Worm (Caenorhabditis elegans) whole organism, early embryonic: Measurements from ENCODE around the gene wht-2.

Experiments
- B0310.2 ChIP-seq: sonication (generic microtip); optimal IDR thresholded peaks from 2 replicates; lab custom pipeline; 2016; ENCODE audit warnings: mild to moderate bottlenecking, missing genetic modification characterization, missing compliant biosample characterization
- F13C5.2 ChIP-seq: sonication (generic microtip); optimal IDR thresholded peaks from 2 replicates; lab custom pipeline; 2017; ENCODE audit warnings: mild to moderate bottlenecking, missing genetic modification characterization, inconsistent platforms, missing compliant biosample characterization
- aly-1 ChIP-seq: sonication (generic microtip); optimal IDR thresholded peaks from 2 replicates; lab custom pipeline; 2016; ENCODE audit warnings: missing genetic modification characterization, missing compliant biosample characterization
- ama-1 ChIP-seq: fragments of 150-350 bp; optimal IDR thresholded peaks from 2 replicates; lab custom pipeline; 2014
- ceh-13 ChIP-seq: fragments of 200-800 bp; sonication (Bioruptor generic); optimal IDR thresholded peaks from 2 replicates; lab custom pipeline; 2018; ENCODE audit warnings: mild to moderate bottlenecking, missing genetic modification characterization, missing compliant biosample characterization
- ceh-36 ChIP-seq: sonication (generic microtip); optimal IDR thresholded peaks from 2 replicates; lab custom pipeline; 2016; ENCODE audit warnings: missing genetic modification characterization, inconsistent platforms, missing compliant biosample characterization
- ets-7 ChIP-seq: sonication (generic microtip); optimal IDR thresholded peaks from 2 replicates; lab custom pipeline; 2016; ENCODE audit warnings: missing genotype, missing genetic modification characterization, missing compliant biosample characterization
- flt-1 ChIP-seq: fragments of 200-800 bp; sonication (Bioruptor generic); IDR thresholded peaks from 2 replicates; pipeline ENCODE4 v1.3.6; 2022; ENCODE audit warnings: missing genetic modification characterization, missing compliant biosample characterization
- hmbx-1 ChIP-seq: sonication (generic microtip); optimal IDR thresholded peaks from 2 replicates; lab custom pipeline; 2016; ENCODE audit warnings: mild to moderate bottlenecking, missing genetic modification characterization, missing compliant biosample characterization
- hmg-4 ChIP-seq: fragments of 200-800 bp; sonication (Bioruptor generic); optimal IDR thresholded peaks from 2 replicates; lab custom pipeline; 2018; ENCODE audit warnings: mild to moderate bottlenecking, missing genetic modification characterization, missing compliant biosample characterization
- hnd-1 ChIP-seq: sonication (generic microtip); optimal IDR thresholded peaks from 2 replicates; lab custom pipeline; 2016; ENCODE audit warnings: missing genetic modification characterization, missing compliant biosample characterization
- pes-1 ChIP-seq: fragments of 200-800 bp; sonication (Bioruptor generic); IDR thresholded peaks from 2 replicates; pipeline ENCODE4 v1.3.6; 2022; ENCODE audit warnings: missing genetic modification reagents, missing genetic modification characterization, missing compliant biosample characterization
- scrt-1 ChIP-seq: fragments of 200-800 bp; sonication (Bioruptor generic); IDR thresholded peaks from 2 replicates; pipeline ENCODE4 v1.3.6; 2022; ENCODE audit warnings: missing genetic modification characterization, missing compliant biosample characterization
- sea-1 ChIP-seq: fragments of 200-800 bp; sonication (Bioruptor generic); conservative IDR thresholded peaks from 2 replicates; pipeline ENCODE4 v1.3.6; 2022; ENCODE audit warnings: missing genetic modification characterization, missing compliant biosample characterization
- tbx-11 ChIP-seq: fragments of 200-800 bp; sonication (Bioruptor generic); IDR thresholded peaks from 2 replicates; pipeline ENCODE4 v1.3.6; 2022; ENCODE audit warnings: missing genetic modification characterization, missing compliant biosample characterization
- tbx-37 ChIP-seq: fragments of 200-800 bp; sonication (Bioruptor generic); conservative IDR thresholded peaks from 2 replicates; pipeline ENCODE4 v1.3.6; 2022; ENCODE audit warnings: missing genetic modification reagents, missing genetic modification characterization, missing compliant biosample characterization
- tra-4 ChIP-seq: sonication (generic microtip); optimal IDR thresholded peaks from 2 replicates; lab custom pipeline; 2017; ENCODE audit warnings: missing genetic modification characterization, missing compliant biosample characterization

Gene wht-2

ce11 chrIV:11469698-11470591 is at the start of gene wht-2, which contains the start of gene C10C6.13:
Gene wht-2, plus strand, starts transcription at chrIV:11470436.
Gene C10C6.13, minus strand, starts transcription at chrIV:11469748.
- TF ChIP-seq sea-1, result no peak
- TF ChIP-seq flt-1, result no peak
- no peak for TF ChIP-seq ama-1 (lab: Kevin White, UChicago)
- TF ChIP-seq hnd-1 (tag; lab: Kevin White, UChicago), result no peak
- no peak for TF ChIP-seq F13C5.2 (tag; lab: Kevin White, UChicago)
- no peak for TF ChIP-seq tra-4 (tag; lab: Kevin White, UChicago)
- no peak for TF ChIP-seq ets-7
- TF ChIP-seq tbx-11 (GFP tag; lab: Robert Waterston, UW), result no peak
- no peak for TF ChIP-seq pes-1
- TF ChIP-seq hmg-4, result no peak
- TF ChIP-seq tbx-37 (GFP tag; lab: Robert Waterston, UW), result no peak
- no peak for TF ChIP-seq scrt-1
- no peak for TF ChIP-seq aly-1 (tag; lab: Kevin White, UChicago)
- TF ChIP-seq hmbx-1 (tag; lab: Kevin White, UChicago), result no peak
- TF ChIP-seq ceh-13 (GFP tag; lab: Kevin White, UChicago), result no peak

ce11 chrIV:11421696-11422095 is 48.5 kb upstream of the wht-2 start, which contains the start of gene F22B3.7:
Gene F22B3.7, minus strand, starts transcription at chrIV:11421796.
- TF ChIP-seq hmbx-1 (tag; lab: Kevin White, UChicago) (no peak), hnd-1 (tag; lab: Kevin White, UChicago) (no peak), ceh-36 (tag; lab: Kevin White, UChicago) (no peak), B0310.2 (no peak), hmg-4 (no peak), tbx-37 (GFP tag; lab: Robert Waterston, UW) (no peak), tbx-11 (GFP tag; lab: Robert Waterston, UW) (no peak), tra-4 (tag; lab: Kevin White, UChicago) (no peak), ama-1 (lab: Kevin White, UChicago) (no peak), scrt-1 (no peak), pes-1 (no peak), sea-1 (no peak)

DNA sequence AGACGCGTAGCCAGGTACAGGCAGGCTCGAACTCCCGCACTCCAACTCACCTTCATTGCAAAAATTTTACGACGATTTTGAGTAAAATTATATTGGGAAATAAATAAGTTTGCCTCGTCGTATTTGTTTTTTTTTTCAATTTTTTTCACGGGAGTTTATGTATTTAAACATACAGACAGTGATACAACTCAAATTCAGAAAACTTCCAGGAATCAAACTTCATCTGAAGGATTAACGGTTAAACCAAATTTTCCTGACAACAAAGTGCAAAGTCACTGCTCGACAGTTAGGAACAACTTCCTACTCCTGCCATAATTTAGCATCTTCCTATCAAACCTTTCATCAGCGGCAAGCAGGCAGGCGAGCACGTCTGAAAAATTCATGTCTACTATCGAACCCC is 45.4 kb upstream of the wht-2 start, which contains the start of gene F22B3.8:
F22B3.8 (minus strand) TSS at position 101 of the 400 bp plus-strand sequence.
- no peak for TF ChIP-seq ets-7
- no peak for TF ChIP-seq tra-4 (tag; lab: Kevin White, UChicago)
- TF ChIP-seq scrt-1, result no peak
- TF ChIP-seq aly-1 (tag; lab: Kevin White, UChicago), result no peak
- no peak for TF ChIP-seq ama-1 (lab: Kevin White, UChicago)
- TF ChIP-seq ceh-13 (GFP tag; lab: Kevin White, UChicago), result no peak
- TF ChIP-seq ceh-36 (tag; lab: Kevin White, UChicago), result no peak
- no peak for TF ChIP-seq flt-1
- TF ChIP-seq F13C5.2 (tag; lab: Kevin White, UChicago), result no peak
- no peak for TF ChIP-seq tbx-37 (GFP tag; lab: Robert Waterston, UW)
- TF ChIP-seq hmbx-1 (tag; lab: Kevin White, UChicago), result no peak
- no peak for TF ChIP-seq pes-1
- TF ChIP-seq hnd-1 (tag; lab: Kevin White, UChicago), result no peak
- TF ChIP-seq tbx-11 (GFP tag; lab: Robert Waterston, UW), result no peak
- no peak for TF ChIP-seq sea-1
- TF ChIP-seq hmg-4, result no peak
- no peak for TF ChIP-seq B0310.2

ce11 chrIV:11425442-11425841 is 44.8 kb upstream of the wht-2 start, which contains the start of gene kin-4:
Gene kin-4, plus strand, starts transcription at chrIV:11425742.
- TF ChIP-seq hmbx-1 (tag; lab: Kevin White, UChicago) (no peak), ceh-13 (GFP tag; lab: Kevin White, UChicago) (no peak), F13C5.2 (tag; lab: Kevin White, UChicago) (no peak), ama-1 (lab: Kevin White, UChicago) (no peak)

ce11 chrIV:11431448-11431847 is 38.8 kb upstream of the wht-2 start:
- no peak for TF ChIP-seq tbx-37 (GFP tag; lab: Robert Waterston, UW)
- TF ChIP-seq hmg-4, result no peak
- TF ChIP-seq aly-1 (tag; lab: Kevin White, UChicago), result no peak
- TF ChIP-seq ama-1 (lab: Kevin White, UChicago), result no peak
- no peak for TF ChIP-seq ets-7
- TF ChIP-seq hnd-1 (tag; lab: Kevin White, UChicago), result no peak
- TF ChIP-seq ceh-36 (tag; lab: Kevin White, UChicago), result no peak
- TF ChIP-seq flt-1, result no peak
- no peak for TF ChIP-seq hmbx-1 (tag; lab: Kevin White, UChicago)
- no peak for TF ChIP-seq tbx-11 (GFP tag; lab: Robert Waterston, UW)
- TF ChIP-seq ceh-13 (GFP tag; lab: Kevin White, UChicago), result no peak
- no peak for TF ChIP-seq B0310.2
- TF ChIP-seq sea-1, result no peak
- TF ChIP-seq scrt-1, result no peak

- TF ChIP-seq tbx-37 (GFP tag; lab: Robert Waterston, UW) (no peak), aly-1 (tag; lab: Kevin White, UChicago) (no peak), sea-1 (no peak), pes-1 (no peak), ets-7 (no peak), scrt-1 (no peak), ama-1 (lab: Kevin White, UChicago) (no peak), hnd-1 (tag; lab: Kevin White, UChicago) (no peak), F13C5.2 (tag; lab: Kevin White, UChicago) (no peak), hmbx-1 (tag; lab: Kevin White, UChicago) (no peak), hmg-4 (no peak), flt-1 (no peak), ceh-36 (tag; lab: Kevin White, UChicago) (no peak), ceh-13 (GFP tag; lab: Kevin White, UChicago) (no peak), B0310.2 (no peak), tra-4 (tag; lab: Kevin White, UChicago) (no peak), tbx-11 (GFP tag; lab: Robert Waterston, UW) (no peak)
Measured at ce11 chrIV:11433709-11434108, 36.5 kb upstream of the wht-2 start.

- TF ChIP-seq hnd-1 (tag; lab: Kevin White, UChicago), result no peak
- no peak for TF ChIP-seq tra-4 (tag; lab: Kevin White, UChicago)
- no peak for TF ChIP-seq aly-1 (tag; lab: Kevin White, UChicago)
- no peak for TF ChIP-seq pes-1
- TF ChIP-seq flt-1, result no peak
- TF ChIP-seq ets-7, result no peak
- TF ChIP-seq hmg-4, result no peak
- TF ChIP-seq tbx-11 (GFP tag; lab: Robert Waterston, UW), result no peak
Measured at ce11 chrIV:11434575-11434974, 35.7 kb upstream of the wht-2 start.
